Worm (Caenorhabditis elegans) whole organism, L2 larva: Measurements from ENCODE around the gene kin-19.

Experiments used
- C34F6.9 ChIP-seq: fragments of 150-350 bp; optimal IDR thresholded peaks from 2 replicates; lab custom pipeline; 2014; ENCODE audit warnings: missing biosample characterization, missing genetic modification characterization
- F13H6.1 ChIP-seq: sonication (generic microtip); optimal IDR thresholded peaks from 2 replicates; lab custom pipeline; 2016; ENCODE audit warnings: missing genetic modification characterization, missing compliant biosample characterization
- R02D3.7 ChIP-seq: fragments of 150-350 bp; optimal IDR thresholded peaks from 2 replicates; lab custom pipeline; 2014; ENCODE audit warnings: missing biosample characterization, missing genetic modification characterization
- Y55F3AM.14 ChIP-seq: fragments of 200-800 bp; sonication (Bioruptor generic); optimal IDR thresholded peaks from 2 replicates; lab custom pipeline; 2018; ENCODE audit warnings: mild to moderate bottlenecking, missing genetic modification characterization, missing compliant biosample characterization
- ZK546.5 ChIP-seq: sonication (generic microtip); optimal IDR thresholded peaks from 2 replicates; lab custom pipeline; 2017; ENCODE audit warnings: missing biosample characterization, missing genetic modification characterization
- alr-1 ChIP-seq: fragments of 150-350 bp; optimal IDR thresholded peaks from 2 replicates; lab custom pipeline; 2014; ENCODE audit warnings: missing biosample characterization, missing genetic modification characterization
- ama-1 ChIP-seq: fragments of 150-350 bp; optimal IDR thresholded peaks from 2 replicates; lab custom pipeline; 2018; ENCODE audit warnings: inconsistent platforms
- blmp-1 ChIP-seq: sonication (generic microtip); optimal IDR thresholded peaks from 2 replicates; lab custom pipeline; 2017; ENCODE audit warnings: missing genetic modification characterization, mild to moderate bottlenecking, missing compliant biosample characterization, antibody characterized with exemption, moderate library complexity; ENCODE audit not compliant: insufficient read depth
- crh-2 ChIP-seq: sonication (generic microtip); optimal IDR thresholded peaks from 2 replicates; lab custom pipeline; 2017; ENCODE audit warnings: missing biosample characterization, missing genetic modification characterization
- dmd-4 ChIP-seq: sonication (generic microtip); optimal IDR thresholded peaks from 2 replicates; lab custom pipeline; 2017; ENCODE audit warnings: missing biosample characterization, missing genetic modification characterization
- egl-27 ChIP-seq: sonication (generic microtip); optimal IDR thresholded peaks from 3 replicates; lab custom pipeline; 2017; ENCODE audit warnings: missing biosample characterization, missing genetic modification reagents, missing genetic modification characterization
- elt-1 ChIP-seq: fragments of 150-350 bp; optimal IDR thresholded peaks from 2 replicates; lab custom pipeline; 2014; ENCODE audit warnings: missing biosample characterization, missing genetic modification characterization
- elt-3 ChIP-seq: sonication (generic microtip); optimal IDR thresholded peaks from 2 replicates; lab custom pipeline; 2017; ENCODE audit warnings: missing biosample characterization, missing genetic modification characterization
- fos-1 ChIP-seq: fragments of 150-350 bp; optimal IDR thresholded peaks from 2 replicates; lab custom pipeline; 2014; ENCODE audit warnings: missing biosample characterization, missing genetic modification characterization
- gmeb-1 ChIP-seq: fragments of 150-350 bp; optimal IDR thresholded peaks from 2 replicates; lab custom pipeline; 2014; ENCODE audit warnings: missing biosample characterization, missing genetic modification characterization
- lin-11 ChIP-seq: fragments of 150-350 bp; sonication (generic microtip); optimal IDR thresholded peaks from 2 replicates; lab custom pipeline; 2014; ENCODE audit warnings: missing biosample characterization, missing genetic modification characterization, inconsistent platforms, mixed read lengths
- lin-13 ChIP-seq: fragments of 150-350 bp; optimal IDR thresholded peaks from 2 replicates; lab custom pipeline; 2014; ENCODE audit warnings: missing biosample characterization, missing genetic modification reagents, missing genetic modification characterization
- lin-39 ChIP-seq: fragments of 150-350 bp; optimal IDR thresholded peaks from 2 replicates; lab custom pipeline; 2014; ENCODE audit warnings: missing biosample characterization, missing genetic modification reagents, missing genetic modification characterization
- lsy-2 ChIP-seq, 2 experiments: fragments of 150-350 bp in 1 of 2; sonication (generic microtip) in 1 of 2; optimal IDR thresholded peaks; 2 replicates each; lab custom pipeline; 2014 to 2017; ENCODE audit warnings: missing biosample characterization in 2 of 2, missing genetic modification characterization in 2 of 2
- mab-5 ChIP-seq: fragments of 150-350 bp; optimal IDR thresholded peaks from 2 replicates; lab custom pipeline; 2014; ENCODE audit warnings: missing biosample characterization, missing genetic modification characterization
- mbf-1 ChIP-seq: sonication (generic microtip); optimal IDR thresholded peaks from 2 replicates; lab custom pipeline; 2017; ENCODE audit warnings: missing biosample characterization, missing genetic modification characterization
- mdl-1 ChIP-seq, 2 experiments: fragments of 150-350 bp in 1 of 2; sonication (generic microtip) in 1 of 2; optimal IDR thresholded peaks; 2 replicates each; lab custom pipeline; 2017; ENCODE audit warnings: missing biosample characterization in 2 of 2, missing genetic modification characterization in 2 of 2
- nhr-10 ChIP-seq: sonication (generic microtip); optimal IDR thresholded peaks from 2 replicates; lab custom pipeline; 2017; ENCODE audit warnings: missing biosample characterization, missing genetic modification characterization
- nhr-12 ChIP-seq: fragments of 150-350 bp; optimal IDR thresholded peaks from 2 replicates; lab custom pipeline; 2014; ENCODE audit warnings: missing biosample characterization, missing genetic modification characterization
- nhr-129 ChIP-seq: fragments of 150-350 bp; optimal IDR thresholded peaks from 2 replicates; lab custom pipeline; 2014; ENCODE audit warnings: missing biosample characterization, missing genetic modification characterization
- nhr-21 ChIP-seq: fragments of 150-350 bp; optimal IDR thresholded peaks from 2 replicates; lab custom pipeline; 2014; ENCODE audit warnings: missing biosample characterization, missing genetic modification characterization
- nhr-25 ChIP-seq: fragments of 150-350 bp; sonication (generic microtip); optimal IDR thresholded peaks from 3 replicates; lab custom pipeline; 2014; ENCODE audit warnings: missing biosample characterization, missing genetic modification characterization
- nhr-77 ChIP-seq: fragments of 150-350 bp; optimal IDR thresholded peaks from 2 replicates; lab custom pipeline; 2014; ENCODE audit warnings: missing biosample characterization, missing genetic modification characterization
- peb-1 ChIP-seq: fragments of 150-350 bp; optimal IDR thresholded peaks from 2 replicates; lab custom pipeline; 2014; ENCODE audit warnings: missing biosample characterization, missing genetic modification characterization
- sem-4 ChIP-seq: fragments of 150-350 bp; optimal IDR thresholded peaks from 2 replicates; lab custom pipeline; 2014; ENCODE audit warnings: missing biosample characterization, missing genetic modification reagents, missing genetic modification characterization
- skn-1 ChIP-seq: sonication (generic microtip); optimal IDR thresholded peaks from 2 replicates; lab custom pipeline; 2017; ENCODE audit warnings: missing biosample characterization, missing genetic modification characterization
- sma-3 ChIP-seq: sonication (generic microtip); optimal IDR thresholded peaks from 2 replicates; lab custom pipeline; 2016; ENCODE audit warnings: missing genetic modification reagents, missing genetic modification characterization, missing compliant biosample characterization
- sma-9 ChIP-seq, 2 experiments: fragments of 150-350 bp in 1 of 2; sonication (generic microtip) in 1 of 2; optimal IDR thresholded peaks; 2 replicates each; lab custom pipeline; 2014 to 2016; ENCODE audit warnings: missing genetic modification characterization in 2 of 2, mild to moderate bottlenecking in 1 of 2, missing biosample characterization in 1 of 2, missing compliant biosample characterization in 1 of 2, missing genetic modification reagents in 1 of 2, moderate library complexity in 1 of 2
- snpc-4 ChIP-seq: fragments of 150-350 bp; optimal IDR thresholded peaks from 2 replicates; lab custom pipeline; 2014; ENCODE audit warnings: missing biosample characterization, missing genetic modification characterization
- unc-55 ChIP-seq: fragments of 150-350 bp; sonication (generic microtip); optimal IDR thresholded peaks from 3 replicates; lab custom pipeline; 2014; ENCODE audit warnings: missing biosample characterization, missing genetic modification reagents, missing genetic modification characterization
- unc-62 ChIP-seq: fragments of 150-350 bp; optimal IDR thresholded peaks from 2 replicates; lab custom pipeline; 2014; ENCODE audit warnings: missing biosample characterization, missing genetic modification reagents, missing genetic modification characterization
- zag-1 ChIP-seq: fragments of 150-350 bp; optimal IDR thresholded peaks from 2 replicates; lab custom pipeline; 2014; ENCODE audit warnings: missing biosample characterization, missing genetic modification characterization
- ztf-1 ChIP-seq: fragments of 200-800 bp; sonication (Bioruptor generic); conservative IDR thresholded peaks from 2 replicates; pipeline ENCODE4 v1.3.6; 2022; ENCODE audit warnings: missing genetic modification characterization, missing compliant biosample characterization
- ztf-11 ChIP-seq: sonication (generic microtip); optimal IDR thresholded peaks from 2 replicates; lab custom pipeline; 2017; ENCODE audit warnings: missing biosample characterization, missing genetic modification characterization

The kin-19 gene

DNA sequence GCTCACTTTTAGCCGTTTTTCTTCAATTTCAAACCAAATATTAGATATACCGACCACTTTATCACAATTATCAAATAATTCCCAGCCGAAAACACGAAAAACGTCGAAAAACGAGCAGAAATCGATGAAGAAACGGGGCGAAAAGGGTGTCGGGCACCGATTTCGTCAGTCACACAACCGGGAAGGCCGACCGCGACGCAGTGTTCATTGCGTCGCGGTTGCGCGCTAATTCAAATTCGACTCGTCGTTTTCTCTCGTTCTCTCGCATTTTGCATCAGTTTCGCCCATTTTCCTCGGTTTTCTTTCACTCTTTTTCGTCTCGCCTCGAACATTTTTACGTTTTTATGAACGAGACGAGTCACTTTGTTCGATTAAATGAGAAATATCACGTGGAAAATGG lies 1.1 kb upstream of the kin-19 start:
- TF ChIP-seq F13H6.1 (peak; percentile 65), mbf-1 (tag; lab: Kevin White, UChicago) (no peak), mdl-1 (tag; optimal IDR thresholded peaks at IDR 0.05; lab: Kevin White, UChicago) (peak in 1 of 2 experiments; percentile 37), fos-1 (peak; percentile 68), nhr-21 (tag; lab: Kevin White, UChicago) (peak; percentile 44), gmeb-1 (tag; lab: Kevin White, UChicago) (peak; percentile 77), nhr-25 (tag; lab: Kevin White, UChicago) (peak; percentile 51), unc-55 (GFP tag; lab: Kevin White, UChicago) (peak; percentile 89), R02D3.7 (tag; lab: Kevin White, UChicago) (no peak), lsy-2 (tag; optimal IDR thresholded peaks at IDR 0.05; lab: Kevin White, UChicago) (peak; percentile 31 to 84), elt-1 (no peak), Y55F3AM.14 (GFP tag; lab: Kevin White, UChicago) (peak; percentile 0), egl-27 (tag; lab: Kevin White, UChicago) (peak; percentile 20), crh-2 (tag; lab: Kevin White, UChicago) (peak; percentile 61), sma-3 (GFP tag; lab: Kevin White, UChicago) (peak; percentile 54), skn-1 (tag; lab: Kevin White, UChicago) (no peak), ztf-1 (GFP tag; lab: Robert Waterston, UW) (no peak), lin-11 (peak; percentile 68), zag-1 (tag; lab: Kevin White, UChicago) (peak; percentile 23), nhr-129 (tag; lab: Kevin White, UChicago) (peak; percentile 83), lin-13 (GFP tag; lab: Kevin White, UChicago) (peak; percentile 80), ama-1 (lab: Kevin White, UChicago) (peak; percentile 53), nhr-12 (tag; lab: Kevin White, UChicago) (no peak), snpc-4 (tag; lab: Kevin White, UChicago) (peak; percentile 23), sma-9 (GFP tag; optimal IDR thresholded peaks at IDR 0.05; lab: Kevin White, UChicago) (peak; percentile 36), sma-9 (tag; optimal IDR thresholded peaks at IDR 0.05; lab: Kevin White, UChicago) (no peak), blmp-1 (tag; lab: Kevin White, UChicago) (peak; percentile 21), nhr-77 (tag; lab: Kevin White, UChicago) (no peak), C34F6.9 (tag; lab: Kevin White, UChicago) (peak; percentile 89), mab-5 (tag; lab: Kevin White, UChicago) (peak; percentile 7)

DNA sequence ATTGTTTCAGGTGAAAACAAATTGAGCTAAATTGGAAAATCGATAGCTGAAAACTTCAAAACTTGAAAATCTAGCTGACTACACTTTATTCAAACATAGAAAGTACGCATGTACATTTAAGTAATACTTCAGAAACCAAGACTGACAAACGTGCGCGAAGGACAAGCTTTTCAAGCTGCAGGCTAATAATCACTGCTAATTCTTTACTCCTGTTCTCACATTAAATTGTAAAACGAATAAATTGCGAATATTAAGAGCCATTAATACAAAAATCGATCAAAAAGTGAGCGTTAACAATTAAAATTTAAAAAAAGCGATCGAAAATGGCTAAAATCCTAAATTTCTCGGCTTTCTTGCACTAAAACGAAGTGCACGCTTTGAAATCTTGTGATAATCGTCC lies 628 bp upstream of the kin-19 start:
- TF ChIP-seq peb-1 (tag; lab: Kevin White, UChicago) (no peak), nhr-129 (tag; lab: Kevin White, UChicago) (no peak), nhr-10 (tag; lab: Kevin White, UChicago) (no peak), sma-9 (GFP tag; optimal IDR thresholded peaks at IDR 0.05; lab: Kevin White, UChicago) (no peak), sma-9 (tag; optimal IDR thresholded peaks at IDR 0.05; lab: Kevin White, UChicago) (no peak), ztf-11 (tag; lab: Kevin White, UChicago) (no peak), C34F6.9 (tag; lab: Kevin White, UChicago) (no peak), lin-39 (no peak), mab-5 (tag; lab: Kevin White, UChicago) (no peak), unc-62 (GFP tag; lab: Kevin White, UChicago) (no peak), R02D3.7 (tag; lab: Kevin White, UChicago) (no peak), ztf-1 (GFP tag; lab: Robert Waterston, UW) (no peak)

DNA sequence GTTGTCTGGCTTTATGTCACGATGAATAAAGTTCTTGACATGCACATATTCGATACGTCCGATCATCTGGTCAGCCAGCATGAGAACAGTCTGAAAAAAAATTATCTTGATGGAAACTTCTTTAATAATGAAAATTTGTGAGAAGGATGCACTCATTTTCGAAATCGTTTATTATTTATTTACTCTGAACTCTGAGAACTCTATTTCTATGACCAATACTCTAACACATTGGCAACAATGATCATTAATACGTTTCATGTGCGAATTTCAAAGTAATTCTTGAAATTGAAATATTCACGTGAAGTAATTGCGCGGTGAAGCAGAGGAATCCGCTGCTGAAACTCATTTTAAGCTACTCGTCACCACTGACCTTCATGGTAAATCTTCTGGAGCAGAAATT lies 779 bp downstream of the kin-19 start:
- TF ChIP-seq nhr-25 (tag; lab: Kevin White, UChicago) (no peak), sma-3 (GFP tag; lab: Kevin White, UChicago) (no peak), ztf-1 (GFP tag; lab: Robert Waterston, UW) (no peak), zag-1 (tag; lab: Kevin White, UChicago) (no peak), alr-1 (no peak), gmeb-1 (tag; lab: Kevin White, UChicago) (no peak), Y55F3AM.14 (GFP tag; lab: Kevin White, UChicago) (no peak), elt-3 (tag; lab: Kevin White, UChicago) (no peak), egl-27 (tag; lab: Kevin White, UChicago) (no peak), lin-39 (no peak), sem-4 (no peak), nhr-12 (tag; lab: Kevin White, UChicago) (no peak), fos-1 (no peak), mab-5 (tag; lab: Kevin White, UChicago) (no peak), nhr-10 (tag; lab: Kevin White, UChicago) (no peak), ZK546.5 (tag; lab: Kevin White, UChicago) (no peak), dmd-4 (tag; lab: Kevin White, UChicago) (no peak), nhr-21 (tag; lab: Kevin White, UChicago) (no peak), F13H6.1 (no peak), nhr-129 (tag; lab: Kevin White, UChicago) (no peak)
